Fruit fly (Drosophila melanogaster) whole organism, adult: ENCODE measurements around the gene me31B.

ENCODE experiments used
- CG11617 ChIP-seq: fragments of 200-800 bp; sonication (Bioruptor generic); optimal IDR thresholded peaks from 2 replicates; lab custom pipeline; 2017; ENCODE audit warnings: mild to moderate bottlenecking, missing biosample characterization, missing genetic modification reagents, missing genetic modification characterization
- CG12768 ChIP-seq: fragments of 200-800 bp; sonication (Bioruptor generic); optimal IDR thresholded peaks from 2 replicates; lab custom pipeline; 2017; ENCODE audit warnings: missing biosample characterization, missing genetic modification characterization, mild to moderate bottlenecking, moderate library complexity, missing genetic modification reagents
- CG14711 ChIP-seq: fragments of 200-800 bp; sonication (Bioruptor generic); optimal IDR thresholded peaks from 2 replicates; lab custom pipeline; 2018; ENCODE audit warnings: missing biosample characterization, mild to moderate bottlenecking, missing genetic modification characterization, moderate library complexity
- CG1620 ChIP-seq: fragments of 200-800 bp; sonication (Bioruptor generic); optimal IDR thresholded peaks from 2 replicates; lab custom pipeline; 2016; ENCODE audit warnings: missing biosample characterization, missing genetic modification characterization
- CG33017 ChIP-seq: fragments of 200-800 bp; sonication (Bioruptor generic); optimal IDR thresholded peaks from 2 replicates; lab custom pipeline; 2018; ENCODE audit warnings: missing biosample characterization, mild to moderate bottlenecking, missing genetic modification characterization, moderate library complexity
- CG5204 ChIP-seq: fragments of 200-800 bp; sonication (Bioruptor generic); optimal IDR thresholded peaks from 2 replicates; lab custom pipeline; 2016; ENCODE audit warnings: missing biosample characterization, missing genetic modification characterization
- CG7045 ChIP-seq: fragments of 200-800 bp; sonication (Bioruptor generic); optimal IDR thresholded peaks from 2 replicates; lab custom pipeline; 2017; ENCODE audit warnings: missing biosample characterization, mild to moderate bottlenecking, missing genetic modification characterization
- CG7101 ChIP-seq: fragments of 200-800 bp; sonication (Bioruptor generic); optimal IDR thresholded peaks from 2 replicates; lab custom pipeline; 2018; ENCODE audit warnings: missing biosample characterization, mild to moderate bottlenecking, missing genetic modification characterization, moderate library complexity
- Clk ChIP-seq: fragments of 200-800 bp; sonication (Bioruptor generic); optimal IDR thresholded peaks from 2 replicates; lab custom pipeline; 2017; ENCODE audit warnings: missing biosample characterization, missing genetic modification characterization
- Crg-1 ChIP-seq: fragments of 200-800 bp; sonication (Bioruptor generic); optimal IDR thresholded peaks from 2 replicates; lab custom pipeline; 2016; ENCODE audit warnings: missing biosample characterization, missing genetic modification characterization
- Hr96 ChIP-seq: fragments of 200-800 bp; sonication (Bioruptor generic); optimal IDR thresholded peaks from 2 replicates; lab custom pipeline; 2016; ENCODE audit warnings: missing biosample characterization, missing genetic modification characterization
- Mnt ChIP-seq: fragments of 200-800 bp; sonication (Bioruptor generic); optimal IDR thresholded peaks from 2 replicates; lab custom pipeline; 2016; ENCODE audit warnings: missing biosample characterization, mild to moderate bottlenecking, missing genetic modification characterization
- bab1 ChIP-seq: fragments of 200-800 bp; sonication (Bioruptor generic); optimal IDR thresholded peaks from 3 replicates; lab custom pipeline; 2019; ENCODE audit warnings: missing biosample characterization, mild to moderate bottlenecking, missing genetic modification characterization, moderate library complexity
- cic ChIP-seq: fragments of 200-800 bp; sonication (Bioruptor generic); optimal IDR thresholded peaks from 2 replicates; lab custom pipeline; 2017; ENCODE audit warnings: missing biosample characterization, mild to moderate bottlenecking, missing genetic modification characterization, moderate library complexity
- cnc ChIP-seq, 2 experiments: fragments of >200 bp; optimal IDR thresholded peaks; 2 replicates each; lab custom pipeline; 2017
- kay ChIP-seq: fragments of 200-800 bp; sonication (Bioruptor generic); peaks from one replicate; lab custom pipeline; 2016; ENCODE audit warnings: missing biosample characterization, missing genetic modification characterization, borderline replicate concordance
- ovo ChIP-seq: fragments of 200-800 bp; sonication (Bioruptor generic); optimal IDR thresholded peaks from 2 replicates; lab custom pipeline; 2016; ENCODE audit warnings: missing biosample characterization, missing genetic modification characterization
- pad ChIP-seq: fragments of 200-800 bp; sonication (Bioruptor generic); optimal IDR thresholded peaks from 3 replicates; lab custom pipeline; 2017; ENCODE audit warnings: missing biosample characterization, missing genetic modification characterization, mild to moderate bottlenecking, moderate library complexity, missing genetic modification reagents
- tj ChIP-seq: fragments of 200-800 bp; sonication (Bioruptor generic); optimal IDR thresholded peaks from 3 replicates; lab custom pipeline; 2017; ENCODE audit warnings: missing biosample characterization, mild to moderate bottlenecking, missing genetic modification characterization, moderate library complexity
- toe ChIP-seq: fragments of 200-800 bp; sonication (Bioruptor generic); optimal IDR thresholded peaks from 2 replicates; lab custom pipeline; 2016; ENCODE audit warnings: missing biosample characterization, missing genetic modification characterization

Gene me31B

DNA sequence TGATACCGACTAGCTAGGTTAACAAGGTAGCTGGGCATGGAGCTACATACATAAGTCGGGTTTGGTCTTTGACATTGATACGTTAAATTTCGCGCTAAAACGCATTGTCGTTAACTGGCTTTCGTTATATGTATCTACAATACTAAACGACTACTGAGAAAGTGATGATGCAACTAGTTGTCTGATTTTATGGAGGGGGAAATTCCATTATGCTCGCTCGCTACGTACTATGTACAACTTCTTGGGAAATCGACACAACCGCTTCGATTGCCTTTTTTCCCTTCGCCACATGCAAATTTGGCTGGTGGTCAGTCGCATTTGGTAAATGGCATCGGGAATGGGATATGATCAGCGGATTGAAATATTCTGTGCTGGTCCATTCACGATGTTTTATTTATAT, 19.1 kb upstream of the me31B start:
- TF ChIP-seq ovo (no peak), pad (GFP tag; lab: Kevin White, UChicago) (no peak), tj (GFP tag; lab: Kevin White, UChicago) (peak; percentile 77)

DNA sequence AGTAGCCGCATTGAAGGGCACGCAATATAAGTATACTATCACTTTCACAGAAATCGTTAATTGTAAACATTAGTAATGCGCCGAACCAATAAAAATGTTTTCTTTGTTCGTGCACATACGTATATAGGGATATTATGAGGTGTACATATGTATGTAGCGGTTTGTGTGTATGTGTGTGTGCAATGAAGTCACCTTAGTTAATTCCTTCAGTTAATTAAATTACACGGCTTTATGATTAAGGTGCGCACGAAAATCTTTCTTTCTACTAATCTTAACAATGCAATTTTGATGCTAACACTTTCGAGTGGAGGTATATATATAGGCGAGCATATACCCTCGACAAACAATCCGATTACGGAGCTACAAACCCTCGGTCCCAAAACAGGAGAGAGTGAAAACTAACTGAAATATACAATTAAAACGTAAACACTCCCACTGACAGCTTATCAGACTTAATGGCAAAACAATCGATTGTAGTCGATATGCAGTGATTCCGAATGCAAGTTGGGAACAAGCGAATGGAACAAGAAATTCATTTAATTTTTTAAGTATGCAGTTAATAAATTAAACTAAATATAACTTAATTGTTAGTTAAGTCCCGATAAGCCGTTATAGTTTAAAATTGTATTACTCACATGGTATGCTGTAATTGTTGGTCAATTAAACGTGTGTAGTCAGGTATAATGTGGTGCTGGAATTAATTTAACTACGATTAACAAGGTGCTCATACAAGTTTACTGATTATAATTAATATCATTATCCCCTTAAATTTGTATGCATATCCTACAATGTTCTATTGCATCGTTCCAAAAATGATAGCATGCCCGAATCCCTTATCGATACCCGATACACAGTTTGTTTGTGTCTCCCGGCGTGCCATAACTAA, 18.4 kb upstream of the me31B start, which contains the start of the genes Npc1a and Prosalpha6:
TSS of gene Npc1a (minus strand) at position 716 of the 886 bp plus-strand sequence.
TSS of gene Prosalpha6 (plus strand) at position 851 of the 886 bp plus-strand sequence.
- TF ChIP-seq cic (GFP tag; lab: Kevin White, UChicago) = peak; percentile 37
- no peak for TF ChIP-seq cnc (optimal IDR thresholded peaks at IDR 0.05; lab: Kevin White, UChicago)
- TF ChIP-seq tj (GFP tag; lab: Kevin White, UChicago) = peak; percentile 4
- TF ChIP-seq kay (GFP tag; lab: Kevin White, UChicago) = peak; percentile 72
- TF ChIP-seq CG12768 (GFP tag; lab: Kevin White, UChicago) = peak; percentile 52
- no peak for TF ChIP-seq Mnt (GFP tag; lab: Kevin White, UChicago)
- no peak for TF ChIP-seq ovo
- no peak for TF ChIP-seq CG7101
- peak; percentile 39 for TF ChIP-seq pad (GFP tag; lab: Kevin White, UChicago)
- TF ChIP-seq CG11617 = no peak
- no peak for TF ChIP-seq Crg-1 (GFP tag; lab: Kevin White, UChicago)
- peak; percentile 3 for TF ChIP-seq CG7045 (GFP tag; lab: Kevin White, UChicago)
- peak; percentile 44 for TF ChIP-seq bab1 (GFP tag; lab: Kevin White, UChicago)
- TF ChIP-seq Hr96 (GFP tag; lab: Kevin White, UChicago) = no peak
- no peak for TF ChIP-seq CG14711 (tag; lab: Kevin White, UChicago)
- no peak for TF ChIP-seq CG33017
- no peak for TF ChIP-seq toe
- no peak for TF ChIP-seq CG5204 (GFP tag; lab: Kevin White, UChicago)
- no peak for TF ChIP-seq Clk (GFP tag; lab: Kevin White, UChicago)
- no peak for TF ChIP-seq CG1620

DNA sequence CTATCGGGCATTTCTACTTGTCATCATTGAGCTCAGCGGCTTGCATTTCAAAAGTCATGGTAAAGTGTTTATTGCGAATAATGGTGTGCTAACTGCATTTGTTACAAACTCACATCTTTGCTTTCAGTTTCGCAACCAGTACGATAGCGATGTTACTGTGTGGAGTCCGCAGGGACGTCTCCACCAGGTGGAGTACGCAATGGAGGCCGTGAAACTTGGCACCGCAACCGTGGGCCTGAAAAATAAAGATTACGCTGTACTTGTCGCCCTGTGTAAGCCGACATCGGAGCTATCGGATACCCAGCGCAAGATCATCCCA, 17.8 kb upstream of the me31B start:
- no peak for TF ChIP-seq kay (GFP tag; lab: Kevin White, UChicago)
- TF ChIP-seq pad (GFP tag; lab: Kevin White, UChicago) = no peak
- TF ChIP-seq CG7045 (GFP tag; lab: Kevin White, UChicago) = no peak
- peak; percentile 88 to 92 for TF ChIP-seq cnc (optimal IDR thresholded peaks at IDR 0.05; lab: Kevin White, UChicago)

DNA sequence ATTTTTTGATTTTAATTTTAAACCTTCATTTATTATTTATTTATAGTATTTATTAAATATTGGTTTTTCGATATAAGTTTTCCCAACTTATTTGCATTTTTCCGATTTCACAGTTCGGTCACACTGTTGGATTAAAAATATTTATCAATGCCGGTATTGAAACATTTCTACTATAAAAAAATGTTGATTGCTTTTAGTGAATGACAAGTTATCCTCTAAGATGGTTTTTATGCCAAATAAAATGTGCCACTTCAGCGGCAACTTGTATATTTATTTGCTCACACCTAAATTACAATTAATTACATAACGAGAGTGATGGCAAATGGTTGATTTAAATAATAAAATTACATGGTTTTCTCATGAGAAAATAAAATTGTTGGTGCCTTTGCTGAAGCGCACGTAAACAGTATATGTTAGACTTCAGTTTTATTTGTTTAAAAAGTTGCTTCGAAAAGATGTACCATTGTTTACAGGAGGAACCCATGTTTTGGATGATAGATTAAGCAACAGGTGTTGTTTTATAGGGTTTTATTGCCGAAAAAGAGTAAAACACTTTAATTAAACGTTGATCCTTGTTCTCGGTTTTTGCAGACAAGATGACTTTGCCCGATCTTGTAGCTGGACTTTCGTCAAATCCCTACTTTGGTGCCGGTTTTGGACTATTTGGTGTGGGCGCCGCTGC, 16.4 kb upstream of the me31B start, which contains the start of gene Bcs1:
TSS of gene Bcs1 (plus strand) at position 108 of the 682 bp plus-strand sequence.
- TF ChIP-seq kay (GFP tag; lab: Kevin White, UChicago) = peak; percentile 92
- TF ChIP-seq cnc (optimal IDR thresholded peaks at IDR 0.05; lab: Kevin White, UChicago) = no peak

DNA sequence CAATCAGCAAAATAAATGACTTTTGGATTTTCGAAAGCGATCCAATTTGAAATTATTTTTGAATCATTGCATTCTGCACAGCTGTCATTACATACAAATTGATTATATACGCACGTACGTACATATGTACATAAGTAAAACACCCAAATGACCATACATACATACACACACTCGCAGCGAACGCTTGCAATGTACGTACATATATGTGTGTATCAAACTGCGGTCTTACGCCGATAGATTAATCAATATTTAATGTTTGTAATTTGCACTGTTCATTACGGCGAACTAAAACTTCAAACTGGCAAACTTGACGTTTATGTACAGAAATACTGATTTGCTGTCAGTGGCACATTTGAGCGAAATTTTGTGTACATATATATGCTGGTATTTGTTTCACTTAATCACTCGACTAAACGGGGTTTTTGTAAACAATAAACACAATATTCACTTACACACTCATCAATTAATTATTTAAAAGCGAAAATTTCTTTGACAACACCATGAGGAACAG, 12.9 kb upstream of the me31B start:
- TF ChIP-seq CG7045 (GFP tag; lab: Kevin White, UChicago) (no peak), toe (no peak), kay (GFP tag; lab: Kevin White, UChicago) (peak; percentile 80), CG7101 (no peak)

DNA sequence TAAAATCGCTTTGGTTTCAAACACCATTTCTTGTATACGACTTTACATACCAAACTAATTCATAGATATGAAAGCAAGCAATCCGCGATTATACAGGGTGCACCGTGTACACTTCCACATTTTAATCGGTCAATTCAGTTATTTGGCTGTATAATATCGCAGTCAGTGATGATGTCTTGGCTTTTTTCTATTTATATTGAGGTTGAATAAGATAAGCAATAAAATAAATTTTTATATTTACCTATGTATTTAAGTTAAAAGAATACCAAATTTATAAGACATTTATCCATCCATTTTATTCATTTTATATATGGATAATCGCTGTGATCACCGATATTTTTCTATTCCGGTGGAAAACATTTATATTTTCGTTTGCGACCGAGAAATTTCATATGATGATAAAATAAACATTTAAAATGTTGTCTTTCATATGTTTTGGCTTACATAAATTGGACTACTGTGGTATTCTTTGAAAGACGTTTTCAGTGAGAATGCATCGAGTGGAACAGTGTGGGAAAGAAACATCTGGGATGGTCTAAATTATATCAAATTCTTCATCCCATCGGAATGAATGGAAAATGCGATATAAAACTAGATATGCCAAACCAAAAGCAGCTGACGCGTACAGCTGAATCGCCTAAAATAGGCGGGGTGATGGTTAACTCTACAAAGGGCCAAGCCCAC, 12.3 kb upstream of the me31B start, which contains the start of gene CG5708:
TSS of gene CG5708 (minus strand) at position 85 of the 684 bp plus-strand sequence.
- TF ChIP-seq Clk (GFP tag; lab: Kevin White, UChicago) (no peak), CG7101 (peak; percentile 29), bab1 (GFP tag; lab: Kevin White, UChicago) (peak; percentile 48), toe (no peak), CG7045 (GFP tag; lab: Kevin White, UChicago) (no peak), cic (GFP tag; lab: Kevin White, UChicago) (no peak), CG1620 (peak; percentile 26), CG14711 (tag; lab: Kevin White, UChicago) (peak; percentile 14), Mnt (GFP tag; lab: Kevin White, UChicago) (peak; percentile 40), tj (GFP tag; lab: Kevin White, UChicago) (peak; percentile 19), Crg-1 (GFP tag; lab: Kevin White, UChicago) (peak; percentile 33), kay (GFP tag; lab: Kevin White, UChicago) (no peak), CG33017 (no peak), CG12768 (GFP tag; lab: Kevin White, UChicago) (peak; percentile 2), CG5204 (GFP tag; lab: Kevin White, UChicago) (no peak), pad (GFP tag; lab: Kevin White, UChicago) (peak; percentile 14), cnc (optimal IDR thresholded peaks at IDR 0.05; lab: Kevin White, UChicago) (no peak), Hr96 (GFP tag; lab: Kevin White, UChicago) (no peak), CG11617 (peak; percentile 17)
